Worm (Caenorhabditis elegans) whole organism, late embryonic: Measurements from ENCODE around the gene fcd-2.

Experiments
- C08G9.2 ChIP-seq: sonication (generic microtip); optimal IDR thresholded peaks from 2 replicates; lab custom pipeline; 2016; ENCODE audit warnings: mild to moderate bottlenecking, missing genetic modification characterization, moderate library complexity, missing compliant biosample characterization
- K02D7.2 ChIP-seq: sonication (generic microtip); optimal IDR thresholded peaks from 2 replicates; lab custom pipeline; 2017; ENCODE audit warnings: mild to moderate bottlenecking, missing genetic modification characterization, missing compliant biosample characterization
- Y22D7AL.16 ChIP-seq: sonication (generic microtip); optimal IDR thresholded peaks from 2 replicates; lab custom pipeline; 2016; ENCODE audit warnings: missing genetic modification characterization, missing compliant biosample characterization
- ahr-1 ChIP-seq: sonication (generic microtip); optimal IDR thresholded peaks from 2 replicates; lab custom pipeline; 2016; ENCODE audit warnings: missing genetic modification characterization, missing compliant biosample characterization
- ceh-14 ChIP-seq: sonication (generic microtip); optimal IDR thresholded peaks from 2 replicates; lab custom pipeline; 2016; ENCODE audit warnings: missing genotype, missing genetic modification characterization, missing compliant biosample characterization
- ceh-2 ChIP-seq: sonication (generic microtip); optimal IDR thresholded peaks from 2 replicates; lab custom pipeline; 2016; ENCODE audit warnings: missing genotype, missing genetic modification characterization, missing compliant biosample characterization
- ceh-30 ChIP-seq: fragments of 150-350 bp; optimal IDR thresholded peaks from 2 replicates; lab custom pipeline; 2014; ENCODE audit warnings: missing biosample characterization, missing genetic modification characterization
- ceh-31 ChIP-seq: sonication (generic microtip); optimal IDR thresholded peaks from 2 replicates; lab custom pipeline; 2016; ENCODE audit warnings: missing genetic modification characterization, missing compliant biosample characterization
- ceh-34 ChIP-seq: sonication (generic microtip); optimal IDR thresholded peaks from 2 replicates; lab custom pipeline; 2016; ENCODE audit warnings: mild to moderate bottlenecking, missing genetic modification characterization, missing compliant biosample characterization
- ceh-45 ChIP-seq: fragments of 200-800 bp; sonication (Bioruptor generic); IDR thresholded peaks from 2 replicates; pipeline ENCODE4 v1.3.6; 2022; ENCODE audit warnings: missing genetic modification reagents, missing genetic modification characterization, missing compliant biosample characterization
- ceh-48 ChIP-seq: sonication (generic microtip); optimal IDR thresholded peaks from 2 replicates; lab custom pipeline; 2016; ENCODE audit warnings: missing genetic modification characterization, inconsistent platforms, missing compliant biosample characterization
- ceh-6 ChIP-seq: fragments of 200-800 bp; sonication (Bioruptor generic); optimal IDR thresholded peaks from 2 replicates; lab custom pipeline; 2018; ENCODE audit warnings: mild to moderate bottlenecking, missing genetic modification characterization, missing compliant biosample characterization
- ceh-9 ChIP-seq: sonication (generic microtip); optimal IDR thresholded peaks from 2 replicates; lab custom pipeline; 2016; ENCODE audit warnings: mild to moderate bottlenecking, missing genetic modification characterization, inconsistent platforms, missing compliant biosample characterization
- che-1 ChIP-seq: sonication (generic microtip); optimal IDR thresholded peaks from 2 replicates; lab custom pipeline; 2016; ENCODE audit warnings: mild to moderate bottlenecking, missing genetic modification characterization, missing compliant biosample characterization
- dmd-4 ChIP-seq: sonication (generic microtip); optimal IDR thresholded peaks from 2 replicates; lab custom pipeline; 2016; ENCODE audit warnings: borderline replicate concordance, missing genetic modification characterization, missing compliant biosample characterization
- fax-1 ChIP-seq: sonication (generic microtip); optimal IDR thresholded peaks from 2 replicates; lab custom pipeline; 2016; ENCODE audit warnings: missing genotype, missing genetic modification characterization, missing compliant biosample characterization
- fkh-10 ChIP-seq: fragments of 150-350 bp; optimal IDR thresholded peaks from 2 replicates; lab custom pipeline; 2014; ENCODE audit warnings: missing biosample characterization, missing genetic modification reagents, missing genetic modification characterization
- fkh-6 ChIP-seq: sonication (generic microtip); optimal IDR thresholded peaks from 2 replicates; lab custom pipeline; 2016; ENCODE audit warnings: missing genetic modification characterization, missing compliant biosample characterization
- gmeb-2 ChIP-seq: sonication (generic microtip); optimal IDR thresholded peaks from 2 replicates; lab custom pipeline; 2016; ENCODE audit warnings: missing genetic modification characterization, inconsistent platforms, missing compliant biosample characterization
- hlh-13 ChIP-seq: fragments of 200-800 bp; sonication (Bioruptor generic); optimal IDR thresholded peaks from 2 replicates; lab custom pipeline; 2018; ENCODE audit warnings: mild to moderate bottlenecking, missing genetic modification characterization, missing compliant biosample characterization
- hlh-6 ChIP-seq: sonication (generic microtip); optimal IDR thresholded peaks from 2 replicates; lab custom pipeline; 2016; ENCODE audit warnings: missing genotype, missing genetic modification characterization, missing compliant biosample characterization
- hlh-8 ChIP-seq: sonication (generic microtip); optimal IDR thresholded peaks from 2 replicates; lab custom pipeline; 2016; ENCODE audit warnings: missing genotype, missing genetic modification characterization, missing compliant biosample characterization
- mec-3 ChIP-seq: sonication (generic microtip); optimal IDR thresholded peaks from 2 replicates; lab custom pipeline; 2016; ENCODE audit warnings: borderline replicate concordance, missing genetic modification characterization, missing compliant biosample characterization
- nfya-1 ChIP-seq: sonication (generic microtip); optimal IDR thresholded peaks from 2 replicates; lab custom pipeline; 2017; ENCODE audit warnings: missing genetic modification characterization, mild to moderate bottlenecking, missing compliant biosample characterization, antibody characterized with exemption, moderate library complexity
- nhr-232 ChIP-seq: sonication (generic microtip); optimal IDR thresholded peaks from 2 replicates; lab custom pipeline; 2016; ENCODE audit warnings: missing genetic modification characterization, missing compliant biosample characterization
- pha-2 ChIP-seq: sonication (generic microtip); optimal IDR thresholded peaks from 2 replicates; lab custom pipeline; 2017; ENCODE audit warnings: mild to moderate bottlenecking, missing genetic modification characterization, missing compliant biosample characterization
- pha-4 ChIP-seq: fragments of 150-350 bp; optimal IDR thresholded peaks from 2 replicates; lab custom pipeline; 2018; ENCODE audit warnings: missing biosample characterization, missing genetic modification reagents, missing genetic modification characterization
- pros-1 ChIP-seq: fragments of 150-350 bp; optimal IDR thresholded peaks from 2 replicates; lab custom pipeline; 2014; ENCODE audit warnings: missing biosample characterization, missing genetic modification reagents, missing genetic modification characterization
- ref-2 ChIP-seq: sonication (generic microtip); optimal IDR thresholded peaks from 2 replicates; lab custom pipeline; 2016; ENCODE audit warnings: missing genetic modification characterization, missing compliant biosample characterization
- rnt-1 ChIP-seq: sonication (generic microtip); optimal IDR thresholded peaks from 2 replicates; lab custom pipeline; 2016; ENCODE audit warnings: missing genetic modification characterization, missing compliant biosample characterization
- sdc-2 ChIP-seq: sonication (generic microtip); optimal IDR thresholded peaks from 2 replicates; lab custom pipeline; 2016; ENCODE audit warnings: missing genotype, missing genetic modification characterization, missing compliant biosample characterization
- ttx-3 ChIP-seq: sonication (generic microtip); optimal IDR thresholded peaks from 2 replicates; lab custom pipeline; 2016; ENCODE audit warnings: missing genetic modification reagents, missing genetic modification characterization, missing compliant biosample characterization
- unc-42 ChIP-seq: sonication (generic microtip); optimal IDR thresholded peaks from 2 replicates; lab custom pipeline; 2016; ENCODE audit warnings: missing genotype, missing genetic modification characterization, missing compliant biosample characterization
- unc-55 ChIP-seq: sonication (generic microtip); optimal IDR thresholded peaks from 2 replicates; lab custom pipeline; 2017; ENCODE audit warnings: missing biosample characterization, missing genetic modification reagents, missing genetic modification characterization

fcd-2 gene

ce11 chrIV:15013517-15014085 lies 11.9 kb upstream of the fcd-2 start, which contains the start of gene Y41E3.7:
Y41E3.7 (plus strand) TSS chrIV:15014035.
- no peak for TF ChIP-seq ceh-45
- TF ChIP-seq ceh-34 (tag; lab: Kevin White, UChicago): no peak
- TF ChIP-seq hlh-6 (tag; lab: Kevin White, UChicago): no peak
- TF ChIP-seq che-1 (tag; lab: Kevin White, UChicago): no peak

- no peak for TF ChIP-seq ahr-1 (tag; lab: Kevin White, UChicago)
- no peak for TF ChIP-seq hlh-13 (GFP tag; lab: Kevin White, UChicago)
- no peak for TF ChIP-seq C08G9.2 (tag; lab: Kevin White, UChicago)
- TF ChIP-seq ceh-31: peak; percentile 54
- TF ChIP-seq ceh-45: no peak
- TF ChIP-seq ceh-9 (tag; lab: Kevin White, UChicago): no peak
- TF ChIP-seq unc-42 (tag; lab: Kevin White, UChicago): peak; percentile 99
- no peak for TF ChIP-seq ceh-6 (GFP tag; lab: Kevin White, UChicago)
- no peak for TF ChIP-seq ceh-48 (tag; lab: Kevin White, UChicago)
- TF ChIP-seq fkh-10 (GFP tag; lab: Kevin White, UChicago): peak; percentile 45
- TF ChIP-seq sdc-2 (tag; lab: Kevin White, UChicago): no peak
- TF ChIP-seq K02D7.2 (tag; lab: Kevin White, UChicago): no peak
- no peak for TF ChIP-seq ref-2 (tag; lab: Kevin White, UChicago)
- TF ChIP-seq ceh-30 (tag; lab: Kevin White, UChicago): no peak
- TF ChIP-seq gmeb-2 (tag; lab: Kevin White, UChicago): no peak
- no peak for TF ChIP-seq pros-1 (tag; lab: Kevin White, UChicago)
- no peak for TF ChIP-seq ttx-3 (tag; lab: Kevin White, UChicago)
- TF ChIP-seq rnt-1 (tag; lab: Kevin White, UChicago): no peak
- TF ChIP-seq mec-3 (tag; lab: Kevin White, UChicago): no peak
- TF ChIP-seq pha-4 (tag; lab: Kevin White, UChicago): no peak
- no peak for TF ChIP-seq unc-55 (GFP tag; lab: Kevin White, UChicago)
- TF ChIP-seq Y22D7AL.16: no peak
- TF ChIP-seq fax-1: no peak
- no peak for TF ChIP-seq pha-2 (tag; lab: Kevin White, UChicago)
- no peak for TF ChIP-seq fkh-6 (tag; lab: Kevin White, UChicago)
- TF ChIP-seq, all 69 proteins: peak for 3
These were observed 8.5 kb upstream of the fcd-2 start for ce11 chrIV:15016984-15017383.

ce11 chrIV:15020958-15021357 lies 4.6 kb upstream of the fcd-2 start:
- TF ChIP-seq ceh-31 (peak; percentile 38), hlh-8 (tag; lab: Kevin White, UChicago) (no peak), ceh-14 (tag; lab: Kevin White, UChicago) (peak; percentile 51), unc-42 (tag; lab: Kevin White, UChicago) (peak; percentile 75)
- TF ChIP-seq, all 69 proteins: peak for 3

ce11 chrIV:15024426-15024825 lies 1.1 kb upstream of the fcd-2 start:
- no peak for TF ChIP-seq ceh-30 (tag; lab: Kevin White, UChicago)

ce11 chrIV:15027334-15027733 lies 1.8 kb downstream of the fcd-2 start:
- TF ChIP-seq ceh-48 (tag; lab: Kevin White, UChicago) (no peak), nfya-1 (tag; lab: Kevin White, UChicago) (peak; percentile 97), dmd-4 (tag; lab: Kevin White, UChicago) (no peak), ceh-2 (no peak), nhr-232 (tag; lab: Kevin White, UChicago) (no peak)
